Fruit fly (Drosophila melanogaster) whole organism, embryonic: ENCODE results near the gene Ubc6.

ENCODE experiments used
- Abd-B ChIP-seq: fragments of 200-800 bp; sonication (Bioruptor generic); optimal IDR thresholded peaks from 2 replicates; lab custom pipeline; 2018; ENCODE audit warnings: missing biosample characterization, mild to moderate bottlenecking, missing genetic modification characterization, moderate library complexity
- C15 ChIP-seq: fragments of 200-800 bp; sonication (Bioruptor generic); IDR thresholded peaks from 3 replicates; pipeline ENCODE4 v1.3.6; 2022; ENCODE audit warnings: missing biosample characterization, missing genetic modification characterization
- CG10147 ChIP-seq: fragments of 200-800 bp; sonication (Bioruptor generic); optimal IDR thresholded peaks from 2 replicates; lab custom pipeline; 2019; ENCODE audit warnings: missing biosample characterization, mild to moderate bottlenecking, missing genetic modification characterization, moderate library complexity
- CG14667 ChIP-seq: fragments of 200-800 bp; sonication (Bioruptor generic); IDR thresholded peaks from 2 replicates; pipeline ENCODE4 v1.3.6; 2022; ENCODE audit warnings: missing biosample characterization, missing genetic modification characterization
- CG15011 ChIP-seq: fragments of 200-800 bp; sonication (Bioruptor generic); optimal IDR thresholded peaks from 3 replicates; lab custom pipeline; 2018; ENCODE audit warnings: missing biosample characterization, mild to moderate bottlenecking, missing genetic modification characterization
- CG1529 ChIP-seq: fragments of 200-800 bp; sonication (Bioruptor generic); optimal IDR thresholded peaks from 3 replicates; lab custom pipeline; 2018; ENCODE audit warnings: missing biosample characterization, missing genetic modification characterization
- CG1647 ChIP-seq: fragments of 200-800 bp; sonication (Bioruptor generic); optimal IDR thresholded peaks from 3 replicates; lab custom pipeline; 2016; ENCODE audit warnings: missing biosample characterization, missing genetic modification characterization
- CG16815 ChIP-seq: fragments of 200-800 bp; sonication (Bioruptor generic); optimal IDR thresholded peaks from 3 replicates; lab custom pipeline; 2017; ENCODE audit warnings: missing biosample characterization, mild to moderate bottlenecking, missing genetic modification characterization
- CG16863 ChIP-seq: fragments of 200-800 bp; sonication (Bioruptor generic); optimal IDR thresholded peaks from 3 replicates; lab custom pipeline; 2016; ENCODE audit warnings: missing biosample characterization, missing genetic modification characterization
- CG17385 ChIP-seq: fragments of 200-800 bp; sonication (Bioruptor generic); optimal IDR thresholded peaks from 3 replicates; lab custom pipeline; 2018; ENCODE audit warnings: missing biosample characterization, mild to moderate bottlenecking, missing genetic modification characterization
- CG18011 ChIP-seq: fragments of 200-800 bp; sonication (Bioruptor generic); optimal IDR thresholded peaks from 2 replicates; lab custom pipeline; 2017; ENCODE audit warnings: missing biosample characterization, missing genetic modification characterization, mild to moderate bottlenecking, moderate library complexity, missing genotype
- CG18262 ChIP-seq: fragments of 200-800 bp; optimal IDR thresholded peaks from 3 replicates; lab custom pipeline; 2019; ENCODE audit warnings: missing biosample characterization, mild to moderate bottlenecking, missing genetic modification characterization, moderate library complexity
- CG18599 ChIP-seq: fragments of 200-800 bp; sonication (Bioruptor generic); optimal IDR thresholded peaks from 3 replicates; lab custom pipeline; 2017; ENCODE audit warnings: missing biosample characterization, missing genetic modification characterization, mild to moderate bottlenecking, moderate library complexity, missing genetic modification reagents
- CG2889 ChIP-seq: fragments of 200-800 bp; sonication (Bioruptor generic); IDR thresholded peaks from 3 replicates; pipeline ENCODE4 v1.3.6; 2022; ENCODE audit warnings: missing biosample characterization, missing genetic modification characterization
- CG30431 ChIP-seq: fragments of 200-800 bp; sonication (Bioruptor generic); optimal IDR thresholded peaks from 2 replicates; lab custom pipeline; 2017; ENCODE audit warnings: missing biosample characterization, missing genetic modification characterization
- CG32772 ChIP-seq: fragments of 200-800 bp; sonication (Bioruptor generic); IDR thresholded peaks from 2 replicates; pipeline ENCODE4 v1.3.6; 2022; ENCODE audit warnings: missing biosample characterization, missing genetic modification characterization
- CG4820 ChIP-seq: fragments of 200-800 bp; sonication (Bioruptor generic); optimal IDR thresholded peaks from 3 replicates; lab custom pipeline; 2016; ENCODE audit warnings: missing biosample characterization, missing genetic modification characterization
- CG6683 ChIP-seq: fragments of 200-800 bp; sonication (Bioruptor generic); optimal IDR thresholded peaks from 2 replicates; lab custom pipeline; 2017; ENCODE audit warnings: missing biosample characterization, mild to moderate bottlenecking, missing genetic modification characterization, missing genetic modification reagents
- CG8478 ChIP-seq: fragments of >200 bp; optimal IDR thresholded peaks from 2 replicates; lab custom pipeline; 2018
- CG9727 ChIP-seq: fragments of 200-800 bp; sonication (Bioruptor generic); optimal IDR thresholded peaks from 3 replicates; lab custom pipeline; 2017; ENCODE audit warnings: missing biosample characterization, mild to moderate bottlenecking, missing genetic modification characterization
- Camta ChIP-seq: fragments of 200-800 bp; sonication (Bioruptor generic); optimal IDR thresholded peaks from 2 replicates; lab custom pipeline; 2016; ENCODE audit warnings: missing biosample characterization, missing genetic modification characterization
- D ChIP-seq, 2 experiments: fragments of 200-800 bp in 1 of 2; fragments of >200 bp in 1 of 2; sonication (Bioruptor generic) in 1 of 2; optimal IDR thresholded peaks; 2 replicates in 1 of 2; 3 replicates in 1 of 2; lab custom pipeline; 2017; ENCODE audit warnings: mild to moderate bottlenecking in 1 of 2, missing biosample characterization in 1 of 2, missing genetic modification characterization in 1 of 2, missing genetic modification reagents in 1 of 2
- Dbx ChIP-seq: fragments of 200-800 bp; sonication (Bioruptor generic); IDR thresholded peaks from 3 replicates; pipeline ENCODE4 v1.3.6; 2022; ENCODE audit warnings: missing biosample characterization, missing genetic modification characterization
- Dip3 ChIP-seq: fragments of 200-800 bp; sonication (Bioruptor generic); optimal IDR thresholded peaks from 3 replicates; lab custom pipeline; 2016; ENCODE audit warnings: missing biosample characterization, missing genetic modification characterization
- Dll ChIP-seq: fragments of 200-800 bp; sonication (Bioruptor generic); IDR thresholded peaks from 4 replicates; pipeline ENCODE4 v1.3.6; 2022; ENCODE audit warnings: missing biosample characterization, missing genetic modification characterization; ENCODE audit not compliant: partially characterized antibody
- Gug ChIP-seq: fragments of 200-800 bp; sonication (Bioruptor generic); IDR thresholded peaks from 4 replicates; pipeline ENCODE4 v1.3.6; 2022; ENCODE audit warnings: missing biosample characterization, missing genetic modification characterization
- H15 ChIP-seq: fragments of 200-800 bp; sonication (Bioruptor generic); IDR thresholded peaks from 3 replicates; pipeline ENCODE4 v1.3.6; 2022; ENCODE audit warnings: missing biosample characterization, missing genetic modification characterization
- HLH4C ChIP-seq: fragments of 200-800 bp; sonication (Bioruptor generic); IDR thresholded peaks from 3 replicates; pipeline ENCODE4 v1.3.6; 2022; ENCODE audit warnings: missing biosample characterization, missing genetic modification characterization; ENCODE audit not compliant: partially characterized antibody
- Hsf ChIP-seq: fragments of 200-800 bp; sonication (Bioruptor generic); optimal IDR thresholded peaks from 3 replicates; lab custom pipeline; 2016; ENCODE audit warnings: missing biosample characterization, missing genetic modification characterization
- Max ChIP-seq: fragments of 200-800 bp; sonication (Bioruptor generic); optimal IDR thresholded peaks from 2 replicates; lab custom pipeline; 2016; ENCODE audit warnings: missing biosample characterization, mild to moderate bottlenecking, missing genetic modification characterization
- Meics ChIP-seq: fragments of 200-800 bp; sonication (Bioruptor generic); optimal IDR thresholded peaks from 2 replicates; lab custom pipeline; 2017; ENCODE audit warnings: missing biosample characterization, mild to moderate bottlenecking, missing genetic modification characterization
- Pdp1 ChIP-seq, 2 experiments: fragments of 200-800 bp; sonication (Bioruptor generic); optimal IDR thresholded peaks; 3 replicates each; lab custom pipeline; 2016; ENCODE audit warnings: missing biosample characterization in 2 of 2, missing genetic modification characterization in 2 of 2, mild to moderate bottlenecking in 1 of 2, moderate library complexity in 1 of 2
- Poxn ChIP-seq: fragments of 200-800 bp; sonication (Bioruptor generic); IDR thresholded peaks from 2 replicates; pipeline ENCODE4 v1.3.6; 2022; ENCODE audit warnings: missing biosample characterization, missing genetic modification characterization
- Sry-δ ChIP-seq: fragments of 200-800 bp; sonication (Bioruptor generic); optimal IDR thresholded peaks from 2 replicates; lab custom pipeline; 2016; ENCODE audit warnings: missing biosample characterization, missing genetic modification characterization
- Ssrp ChIP-seq: fragments of 200-800 bp; sonication (Bioruptor generic); optimal IDR thresholded peaks from 2 replicates; lab custom pipeline; 2018; ENCODE audit warnings: missing biosample characterization, mild to moderate bottlenecking, missing genetic modification characterization, moderate library complexity
- ac ChIP-seq: fragments of 200-800 bp; sonication (Bioruptor generic); optimal IDR thresholded peaks from 3 replicates; lab custom pipeline; 2017; ENCODE audit warnings: missing biosample characterization, mild to moderate bottlenecking, missing genetic modification characterization
- aop ChIP-seq: fragments of 200-800 bp; sonication (Bioruptor generic); IDR thresholded peaks from 2 replicates; pipeline ENCODE4 v1.3.6; 2022; ENCODE audit warnings: missing biosample characterization, missing genetic modification characterization
- ap ChIP-seq: fragments of 200-800 bp; sonication (Bioruptor generic); IDR thresholded peaks from 2 replicates; pipeline ENCODE4 v1.3.6; 2022; ENCODE audit warnings: missing biosample characterization, missing genetic modification characterization
- crp ChIP-seq, 2 experiments: fragments of 200-800 bp; sonication (Bioruptor generic); optimal IDR thresholded peaks; 2 replicates in 1 of 2; 3 replicates in 1 of 2; lab custom pipeline; 2017; ENCODE audit warnings: missing biosample characterization in 2 of 2, missing genetic modification characterization in 2 of 2, mild to moderate bottlenecking in 1 of 2, moderate library complexity in 1 of 2
- dan ChIP-seq: fragments of 200-800 bp; sonication (Bioruptor generic); IDR thresholded peaks from 2 replicates; pipeline ENCODE4 v1.3.6; 2022; ENCODE audit warnings: missing biosample characterization, missing genetic modification characterization
- dmrt99B ChIP-seq: fragments of 200-800 bp; sonication (Bioruptor generic); optimal IDR thresholded peaks from 2 replicates; lab custom pipeline; 2018; ENCODE audit warnings: missing biosample characterization, mild to moderate bottlenecking, missing genetic modification characterization, moderate library complexity
- en ChIP-seq: fragments of 200-800 bp; sonication (Bioruptor generic); optimal IDR thresholded peaks from 2 replicates; lab custom pipeline; 2016; ENCODE audit warnings: missing biosample characterization, missing genetic modification characterization
- gcm ChIP-seq: fragments of 200-800 bp; sonication (Bioruptor generic); optimal IDR thresholded peaks from 2 replicates; lab custom pipeline; 2019; ENCODE audit warnings: missing biosample characterization, mild to moderate bottlenecking, missing genetic modification characterization, moderate library complexity
- grn ChIP-seq: fragments of 200-800 bp; sonication (Bioruptor generic); optimal IDR thresholded peaks from 3 replicates; lab custom pipeline; 2017; ENCODE audit warnings: missing biosample characterization, missing genetic modification characterization
- h ChIP-seq: fragments of >200 bp; optimal IDR thresholded peaks from 2 replicates; lab custom pipeline; 2017
- kah ChIP-seq: fragments of 200-800 bp; sonication (Bioruptor generic); optimal IDR thresholded peaks from 2 replicates; lab custom pipeline; 2018; ENCODE audit warnings: missing biosample characterization, mild to moderate bottlenecking, missing genetic modification characterization
- lbe ChIP-seq: fragments of 200-800 bp; sonication (Bioruptor generic); optimal IDR thresholded peaks from 2 replicates; lab custom pipeline; 2016; ENCODE audit warnings: missing biosample characterization, mild to moderate bottlenecking, missing genetic modification characterization
- rib ChIP-seq: fragments of 200-800 bp; sonication (Bioruptor generic); IDR thresholded peaks from 2 replicates; pipeline ENCODE4 v1.3.6; 2022; ENCODE audit warnings: missing biosample characterization, missing genetic modification characterization
- stwl ChIP-seq: fragments of 200-800 bp; sonication (Bioruptor generic); optimal IDR thresholded peaks from 3 replicates; lab custom pipeline; 2018; ENCODE audit warnings: missing biosample characterization, mild to moderate bottlenecking, missing genetic modification characterization, moderate library complexity
- ttk ChIP-seq: fragments of 200-800 bp; sonication (Bioruptor generic); IDR thresholded peaks from 2 replicates; pipeline ENCODE4 v2.1.2; 2022; ENCODE audit warnings: missing biosample characterization, missing genetic modification characterization
- unpg ChIP-seq: fragments of 200-800 bp; sonication (Bioruptor generic); optimal IDR thresholded peaks from 3 replicates; lab custom pipeline; 2018; ENCODE audit warnings: missing biosample characterization, mild to moderate bottlenecking, missing genetic modification characterization, moderate library complexity

Ubc6 gene

DNA sequence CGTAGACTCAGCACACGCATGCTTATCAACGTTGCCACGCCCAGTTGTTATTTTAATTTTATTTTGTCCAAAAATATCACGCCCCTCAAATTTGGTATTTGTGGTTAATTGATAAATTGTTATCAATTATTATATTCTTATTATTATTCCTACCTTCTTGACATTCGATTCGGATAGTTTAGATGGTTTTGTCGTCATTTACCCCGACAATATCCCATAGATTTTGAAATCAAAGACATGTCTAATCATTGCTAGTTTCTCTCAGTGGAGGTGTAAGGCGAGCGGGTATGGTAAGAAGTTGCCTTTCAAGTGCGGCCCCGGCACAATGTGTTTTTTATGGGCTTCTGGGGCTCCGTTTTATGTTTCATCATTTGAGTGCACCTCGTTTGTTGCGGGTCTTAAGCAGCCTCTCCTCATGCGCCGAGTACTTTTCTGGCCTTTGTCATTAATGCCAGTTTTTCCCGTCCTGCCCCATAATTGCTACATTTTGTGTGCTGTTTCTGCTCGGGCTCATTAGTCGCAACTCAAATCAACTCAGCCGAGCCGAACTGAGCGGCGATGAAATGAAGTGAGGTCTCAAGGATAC, 26.8 kb upstream of the Ubc6 start (continued):
- TF ChIP-seq CG4820 (GFP tag; lab: Kevin White, UChicago) (no peak), Dbx (GFP tag; lab: Robert Waterston, UW) (no peak), gcm (peak; percentile 33), Gug (GFP tag; lab: Robert Waterston, UW) (no peak), CG15011 (GFP tag; lab: Kevin White, UChicago) (no peak), CG17385 (no peak), dmrt99B (tag; lab: Kevin White, UChicago) (peak; percentile 6), Dip3 (GFP tag; lab: Kevin White, UChicago) (no peak), Dll (GFP tag; lab: Robert Waterston, UW) (no peak), rib (GFP tag; lab: Robert Waterston, UW) (no peak), D (optimal IDR thresholded peaks at IDR 0.05; lab: Kevin White, UChicago) (no peak), D (GFP tag; optimal IDR thresholded peaks at IDR 0.05; lab: Kevin White, UChicago) (peak; percentile 10), ttk (GFP tag; lab: Robert Waterston, UW) (no peak), ac (GFP tag; lab: Kevin White, UChicago) (no peak), CG16863 (GFP tag; lab: Kevin White, UChicago) (no peak), unpg (GFP tag; lab: Kevin White, UChicago) (peak; percentile 10), h (lab: Kevin White, UChicago) (no peak), C15 (GFP tag; lab: Robert Waterston, UW) (no peak), CG18599 (GFP tag; lab: Kevin White, UChicago) (peak; percentile 25), CG30431 (peak; percentile 4), CG14667 (no peak), Abd-B (GFP tag; lab: Kevin White, UChicago) (no peak), Ssrp (peak; percentile 6), HLH4C (GFP tag; lab: Robert Waterston, UW) (no peak), CG18262 (tag; lab: Kevin White, UChicago) (peak; percentile 27), CG8478 (lab: Kevin White, UChicago) (no peak), Meics (GFP tag; lab: Kevin White, UChicago) (peak; percentile 15), CG2889 (GFP tag; lab: Robert Waterston, UW) (no peak), CG1647 (GFP tag; lab: Kevin White, UChicago) (no peak), CG18011 (GFP tag; lab: Kevin White, UChicago) (no peak), CG9727 (GFP tag; lab: Kevin White, UChicago) (peak; percentile 50), ap (no peak), en (no peak), Pdp1 (GFP tag; optimal IDR thresholded peaks at IDR 0.05; lab: Kevin White, UChicago) (no peak), CG1529 (no peak), stwl (tag; lab: Kevin White, UChicago) (no peak), lbe (GFP tag; lab: Kevin White, UChicago) (no peak), CG10147 (no peak), dan (GFP tag; lab: Robert Waterston, UW) (no peak), Max (GFP tag; lab: Kevin White, UChicago) (no peak), grn (GFP tag; lab: Kevin White, UChicago) (peak; percentile 16), CG32772 (no peak), CG6683 (GFP tag; lab: Kevin White, UChicago) (no peak), Poxn (GFP tag; lab: Robert Waterston, UW) (no peak), CG16815 (GFP tag; lab: Kevin White, UChicago) (no peak), H15 (GFP tag; lab: Robert Waterston, UW) (no peak), Sry-δ (GFP tag; lab: Kevin White, UChicago) (no peak), kah (GFP tag; lab: Kevin White, UChicago) (no peak), crp (GFP tag; optimal IDR thresholded peaks at IDR 0.05; lab: Kevin White, UChicago) (no peak), Hsf (GFP tag; lab: Kevin White, UChicago) (no peak), Camta (GFP tag; lab: Kevin White, UChicago) (no peak), aop (GFP tag; lab: Robert Waterston, UW) (no peak)
